Worm (Caenorhabditis elegans): ENCODE results near the gene saeg-2.

DNA sequence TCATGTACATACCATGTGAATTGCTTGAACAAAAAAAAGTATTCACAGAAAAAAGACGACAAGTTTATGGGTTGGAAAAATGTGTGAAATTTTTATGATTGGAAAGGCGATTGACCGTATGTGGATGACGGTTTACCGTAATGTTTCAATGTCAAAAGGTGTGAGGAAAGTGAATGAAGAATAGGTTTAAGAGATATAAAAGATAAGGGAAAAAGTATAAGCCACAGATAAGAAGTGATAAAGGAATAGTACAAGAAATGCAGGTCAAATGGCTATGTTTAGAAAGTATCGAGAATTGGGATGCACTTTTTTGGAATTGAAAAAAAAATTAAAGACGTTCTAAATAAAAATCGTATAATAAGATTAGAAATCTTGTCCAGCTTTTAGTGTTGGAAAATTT, 37.6 kb downstream of the saeg-2 start:
- no peak for TF ChIP-seq ets-4 (GFP tag; optimal IDR thresholded peaks at IDR 0.05)
- TF ChIP-seq let-607 (tag; optimal IDR thresholded peaks at IDR 0.05) = no peak
- no peak for TF ChIP-seq nfya-1 (tag; optimal IDR thresholded peaks at IDR 0.05; ENCODE audit: borderline replicate concordance, insufficient read depth)
- no peak for TF ChIP-seq athp-1 (tag; optimal IDR thresholded peaks at IDR 0.05)
- no peak for TF ChIP-seq rcor-1 (GFP tag; IDR thresholded peaks at IDR 0.05)
- no peak for TF ChIP-seq ztf-18 (tag; optimal IDR thresholded peaks at IDR 0.05)
- no peak for TF ChIP-seq ztf-28 (GFP tag; IDR thresholded peaks at IDR 0.05)
- no peak for TF ChIP-seq ceh-91 (GFP tag; IDR thresholded peaks at IDR 0.05)
- no peak for TF ChIP-seq ceh-79 (tag; optimal IDR thresholded peaks at IDR 0.05)

All from whole organism, young adult.